Fruit fly (Drosophila melanogaster) whole organism, embryonic: ENCODE data around the gene CG44001.

Experiments
- Atf-2 ChIP-seq: fragments of 200-800 bp; sonication (Bioruptor generic); optimal IDR thresholded peaks from 2 replicates; lab custom pipeline; 2016; ENCODE audit warnings: missing biosample characterization, missing genetic modification characterization
- Blimp-1 ChIP-seq: fragments of 200-800 bp; sonication (Bioruptor generic); optimal IDR thresholded peaks from 3 replicates; lab custom pipeline; 2018; ENCODE audit warnings: missing biosample characterization, missing genetic modification characterization, mild to moderate bottlenecking, moderate library complexity, missing genetic modification reagents
- C15 ChIP-seq: fragments of 200-800 bp; sonication (Bioruptor generic); IDR thresholded peaks from 3 replicates; pipeline ENCODE4 v1.3.6; 2022; ENCODE audit warnings: missing biosample characterization, missing genetic modification characterization
- CG10366 ChIP-seq: fragments of 200-800 bp; sonication (Bioruptor generic); IDR thresholded peaks from 2 replicates; pipeline ENCODE4 v1.3.6; 2022; ENCODE audit warnings: missing biosample characterization, missing genetic modification characterization
- CG10654 ChIP-seq: fragments of 200-800 bp; sonication (Bioruptor generic); optimal IDR thresholded peaks from 2 replicates; lab custom pipeline; 2016; ENCODE audit warnings: missing biosample characterization, missing genetic modification characterization
- CG10979 ChIP-seq: fragments of 200-800 bp; sonication (Bioruptor generic); optimal IDR thresholded peaks from 2 replicates; lab custom pipeline; 2018; ENCODE audit warnings: missing biosample characterization, mild to moderate bottlenecking, missing genetic modification characterization, moderate library complexity
- CG11695 ChIP-seq: fragments of 200-800 bp; sonication (Bioruptor generic); IDR thresholded peaks from 3 replicates; pipeline ENCODE4 v1.3.6; 2022; ENCODE audit warnings: missing biosample characterization, missing genetic modification characterization
- CG13424 ChIP-seq: fragments of 200-800 bp; sonication (Bioruptor generic); optimal IDR thresholded peaks from 2 replicates; lab custom pipeline; 2019; ENCODE audit warnings: missing biosample characterization, mild to moderate bottlenecking, missing genetic modification characterization, moderate library complexity
- CG15696 ChIP-seq: fragments of 200-800 bp; sonication (Bioruptor generic); optimal IDR thresholded peaks from 2 replicates; lab custom pipeline; 2019; ENCODE audit warnings: missing biosample characterization, mild to moderate bottlenecking, missing genetic modification characterization, moderate library complexity
- CG18262 ChIP-seq: fragments of 200-800 bp; optimal IDR thresholded peaks from 3 replicates; lab custom pipeline; 2019; ENCODE audit warnings: missing biosample characterization, mild to moderate bottlenecking, missing genetic modification characterization, moderate library complexity
- CG2889 ChIP-seq: fragments of 200-800 bp; sonication (Bioruptor generic); IDR thresholded peaks from 3 replicates; pipeline ENCODE4 v1.3.6; 2022; ENCODE audit warnings: missing biosample characterization, missing genetic modification characterization
- CG3847 ChIP-seq: fragments of 200-800 bp; sonication (Bioruptor generic); IDR thresholded peaks from 2 replicates; pipeline ENCODE4 v1.3.6; 2022; ENCODE audit warnings: missing biosample characterization, missing genetic modification characterization
- CG4820 ChIP-seq: fragments of 200-800 bp; sonication (Bioruptor generic); optimal IDR thresholded peaks from 3 replicates; lab custom pipeline; 2016; ENCODE audit warnings: missing biosample characterization, missing genetic modification characterization
- CG5953 ChIP-seq: fragments of 200-800 bp; sonication (Bioruptor generic); IDR thresholded peaks from 2 replicates; pipeline ENCODE4 v1.3.6; 2022; ENCODE audit warnings: missing biosample characterization, missing genetic modification characterization
- CG6689 ChIP-seq: fragments of 200-800 bp; sonication (Bioruptor generic); IDR thresholded peaks from 2 replicates; pipeline ENCODE4 v1.3.6; 2022; ENCODE audit warnings: missing biosample characterization, missing genetic modification characterization
- CG6813 ChIP-seq: fragments of 200-800 bp; sonication (Bioruptor generic); optimal IDR thresholded peaks from 2 replicates; lab custom pipeline; 2017; ENCODE audit warnings: missing biosample characterization, missing genetic modification characterization, mild to moderate bottlenecking, moderate library complexity, missing genetic modification reagents
- CG7357 ChIP-seq: fragments of 200-800 bp; sonication (Bioruptor generic); IDR thresholded peaks from 3 replicates; pipeline ENCODE4 v1.3.6; 2022; ENCODE audit warnings: missing biosample characterization, missing genetic modification characterization
- CG7372 ChIP-seq: fragments of 200-800 bp; sonication (Bioruptor generic); IDR thresholded peaks from 2 replicates; pipeline ENCODE4 v1.3.6; 2022; ENCODE audit warnings: missing biosample characterization, missing genetic modification characterization
- CG8359 ChIP-seq: fragments of 200-800 bp; sonication (Bioruptor generic); optimal IDR thresholded peaks from 2 replicates; lab custom pipeline; 2017; ENCODE audit warnings: missing biosample characterization, mild to moderate bottlenecking, missing genetic modification characterization, borderline replicate concordance
- D19B ChIP-seq: fragments of 200-800 bp; sonication (Bioruptor generic); optimal IDR thresholded peaks from 2 replicates; lab custom pipeline; 2017; ENCODE audit warnings: missing biosample characterization, mild to moderate bottlenecking, missing genetic modification characterization
- Drgx ChIP-seq: fragments of 200-800 bp; sonication (Bioruptor generic); IDR thresholded peaks from 2 replicates; pipeline ENCODE4 v1.3.6; 2022; ENCODE audit warnings: missing biosample characterization, missing genetic modification characterization
- GATAe ChIP-seq: fragments of 200-800 bp; sonication (Bioruptor generic); conservative IDR thresholded peaks from 2 replicates; pipeline ENCODE4 v1.3.6; 2022; ENCODE audit warnings: missing biosample characterization, missing genetic modification characterization
- Hmx ChIP-seq: fragments of 200-800 bp; sonication (Bioruptor generic); optimal IDR thresholded peaks from 2 replicates; lab custom pipeline; 2016; ENCODE audit warnings: missing biosample characterization, missing genetic modification characterization
- Hr51 ChIP-seq, 2 experiments: fragments of 200-800 bp; sonication (Bioruptor generic); optimal IDR thresholded peaks; 2 replicates in 1 of 2; 3 replicates in 1 of 2; lab custom pipeline; 2016 to 2018; ENCODE audit warnings: missing biosample characterization in 2 of 2, missing genetic modification characterization in 2 of 2, mild to moderate bottlenecking in 1 of 2, moderate library complexity in 1 of 2
- Jarid2 ChIP-seq: fragments of 200-800 bp; sonication (Bioruptor generic); optimal IDR thresholded peaks from 3 replicates; lab custom pipeline; 2017; ENCODE audit warnings: mild to moderate bottlenecking, missing biosample characterization, missing genetic modification reagents, missing genetic modification characterization
- Lim3 ChIP-seq: fragments of 200-800 bp; sonication (Bioruptor generic); IDR thresholded peaks from 2 replicates; pipeline ENCODE4 v1.3.6; 2022; ENCODE audit warnings: missing biosample characterization, missing genetic modification characterization
- Max ChIP-seq: fragments of 200-800 bp; sonication (Bioruptor generic); optimal IDR thresholded peaks from 2 replicates; lab custom pipeline; 2016; ENCODE audit warnings: missing biosample characterization, mild to moderate bottlenecking, missing genetic modification characterization
- Myb ChIP-seq: fragments of 200-800 bp; sonication (Bioruptor generic); optimal IDR thresholded peaks from 2 replicates; lab custom pipeline; 2016; ENCODE audit warnings: missing biosample characterization, missing genetic modification characterization
- NK7.1 ChIP-seq: fragments of 200-800 bp; sonication (Bioruptor generic); optimal IDR thresholded peaks from 3 replicates; lab custom pipeline; 2016; ENCODE audit warnings: missing biosample characterization, missing genetic modification characterization
- Nf-YA ChIP-seq: fragments of 200-800 bp; sonication (Bioruptor generic); IDR thresholded peaks from 2 replicates; pipeline ENCODE4 v1.3.6; 2022; ENCODE audit warnings: missing biosample characterization, missing genetic modification characterization
- Oaz ChIP-seq: fragments of 200-800 bp; sonication (Bioruptor generic); IDR thresholded peaks from 2 replicates; pipeline ENCODE4 v1.3.6; 2022; ENCODE audit warnings: missing biosample characterization, missing genetic modification characterization
- Rfx ChIP-seq: fragments of 200-800 bp; sonication (Bioruptor generic); IDR thresholded peaks from 2 replicates; pipeline ENCODE4 v1.3.6; 2022; ENCODE audit warnings: missing biosample characterization, missing genetic modification characterization
- Sin3A ChIP-seq: fragments of >200 bp; optimal IDR thresholded peaks from 2 replicates; lab custom pipeline; 2018
- ab ChIP-seq: fragments of 200-800 bp; sonication (Bioruptor generic); optimal IDR thresholded peaks from 2 replicates; lab custom pipeline; 2016; ENCODE audit warnings: missing biosample characterization, missing genetic modification characterization
- amos ChIP-seq: fragments of 200-800 bp; sonication (Bioruptor generic); IDR thresholded peaks from 2 replicates; pipeline ENCODE4 v1.3.6; 2022; ENCODE audit warnings: missing biosample characterization, missing genetic modification characterization; ENCODE audit not compliant: partially characterized antibody
- bbx ChIP-seq: fragments of 200-800 bp; sonication (Bioruptor generic); IDR thresholded peaks from 2 replicates; pipeline ENCODE4 v1.3.6; 2022; ENCODE audit warnings: missing biosample characterization, missing genetic modification characterization; ENCODE audit not compliant: partially characterized antibody
- bowl ChIP-seq: fragments of 200-800 bp; sonication (Bioruptor generic); IDR thresholded peaks from 2 replicates; pipeline ENCODE4 v1.3.6; 2022; ENCODE audit warnings: missing biosample characterization, missing genetic modification characterization
- chif ChIP-seq, 2 experiments: fragments of 200-800 bp; sonication (Bioruptor generic); optimal IDR thresholded peaks; 3 replicates each; lab custom pipeline; 2016; ENCODE audit warnings: missing biosample characterization in 2 of 2, missing genetic modification characterization in 2 of 2
- corto ChIP-seq: fragments of 200-800 bp; sonication (Bioruptor generic); optimal IDR thresholded peaks from 2 replicates; lab custom pipeline; 2016; ENCODE audit warnings: missing biosample characterization, mild to moderate bottlenecking, missing genetic modification characterization, moderate library complexity
- dmrt99B ChIP-seq: fragments of 200-800 bp; sonication (Bioruptor generic); optimal IDR thresholded peaks from 2 replicates; lab custom pipeline; 2018; ENCODE audit warnings: missing biosample characterization, mild to moderate bottlenecking, missing genetic modification characterization, moderate library complexity
- eyg ChIP-seq: fragments of 200-800 bp; sonication (Bioruptor generic); optimal IDR thresholded peaks from 3 replicates; lab custom pipeline; 2016; ENCODE audit warnings: missing biosample characterization, missing genetic modification characterization
- grau ChIP-seq: fragments of 200-800 bp; optimal IDR thresholded peaks from 3 replicates; lab custom pipeline; 2019; ENCODE audit warnings: missing biosample characterization, mild to moderate bottlenecking, missing genetic modification characterization, moderate library complexity
- hkb ChIP-seq, 2 experiments: fragments of 200-800 bp in 1 of 2; fragments of >200 bp in 1 of 2; sonication (Bioruptor generic) in 1 of 2; IDR thresholded peaks in 1 of 2; optimal IDR thresholded peaks in 1 of 2; 2 replicates each; pipeline versions ENCODE4 v1.3.6 to Lab custom; 2017 to 2022; ENCODE audit warnings: missing biosample characterization in 1 of 2, missing genetic modification characterization in 1 of 2
- luna ChIP-seq: fragments of 200-800 bp; sonication (Bioruptor generic); optimal IDR thresholded peaks from 2 replicates; lab custom pipeline; 2016; ENCODE audit warnings: missing biosample characterization, missing genetic modification characterization
- pb ChIP-seq: fragments of 200-800 bp; sonication (Bioruptor generic); optimal IDR thresholded peaks from 3 replicates; lab custom pipeline; 2016; ENCODE audit warnings: missing biosample characterization, missing genetic modification characterization
- pnt ChIP-seq: fragments of 200-800 bp; sonication (Bioruptor generic); optimal IDR thresholded peaks from 3 replicates; lab custom pipeline; 2016; ENCODE audit warnings: missing biosample characterization, missing genetic modification characterization
- ro ChIP-seq: fragments of 200-800 bp; sonication (Bioruptor generic); IDR thresholded peaks from 2 replicates; pipeline ENCODE4 v1.3.6; 2022; ENCODE audit warnings: missing biosample characterization, missing genetic modification characterization
- sisA ChIP-seq: fragments of 200-800 bp; sonication (Bioruptor generic); IDR thresholded peaks from 2 replicates; pipeline ENCODE4 v1.3.6; 2022; ENCODE audit warnings: missing biosample characterization, missing genetic modification characterization
- unc-4 ChIP-seq: fragments of 200-800 bp; sonication (Bioruptor generic); IDR thresholded peaks from 2 replicates; pipeline ENCODE4 v1.3.6; 2022; ENCODE audit warnings: missing biosample characterization, missing genetic modification characterization; ENCODE audit not compliant: partially characterized antibody

CG44001 gene

DNA sequence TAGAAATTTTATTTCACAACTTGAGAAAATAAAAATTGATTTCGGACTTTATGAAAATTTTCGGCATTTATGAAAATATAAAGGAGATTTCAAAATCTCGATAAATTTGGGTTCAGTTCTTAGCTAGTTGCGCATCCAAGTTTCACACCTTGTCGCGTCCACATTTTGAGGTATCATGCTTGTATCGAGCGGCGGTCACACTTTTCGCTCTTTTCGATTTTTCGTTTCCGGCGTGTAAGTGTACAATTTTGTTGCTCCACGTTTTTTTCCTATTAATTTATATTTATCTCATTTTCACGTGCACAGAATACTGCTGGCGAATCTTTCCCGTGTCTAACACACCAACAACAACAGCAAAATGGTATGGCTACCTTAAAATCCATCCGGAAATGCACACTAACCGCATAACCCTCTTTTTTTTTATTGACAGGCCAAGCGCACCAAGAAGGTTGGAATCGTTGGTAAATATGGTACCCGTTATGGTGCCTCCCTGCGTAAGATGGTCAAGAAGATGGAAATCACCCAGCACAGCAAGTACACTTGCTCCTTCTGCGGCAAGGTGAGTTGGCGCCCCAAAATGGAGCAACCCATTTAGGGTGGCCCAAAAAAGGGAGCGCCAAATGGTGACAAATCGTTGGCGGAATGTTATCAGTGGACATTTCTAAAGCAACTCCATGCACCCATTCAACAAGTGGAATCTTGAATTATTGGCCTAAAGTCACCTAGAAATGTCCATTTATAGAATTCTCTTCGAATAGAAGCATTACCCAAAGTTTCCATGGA is 27.9 kb downstream of the CG44001 start, which contains the start of gene RpL37A (continued):
- TF ChIP-seq C15 (GFP tag; lab: Robert Waterston, UW) (peak; percentile 59; the same call in 1 of the 3 replicates), CG4820 (GFP tag; lab: Kevin White, UChicago) (peak; percentile 53), unc-4 (GFP tag; lab: Robert Waterston, UW) (peak; percentile 32; the same call in 1 of the 2 replicates), Hr51 (GFP tag; optimal IDR thresholded peaks at IDR 0.05; lab: Kevin White, UChicago) (peak; percentile 58 to 81), Blimp-1 (GFP tag; lab: Kevin White, UChicago) (no peak), CG10979 (tag; lab: Kevin White, UChicago) (peak; percentile 69), Max (GFP tag; lab: Kevin White, UChicago) (peak; percentile 86), bowl (GFP tag; lab: Robert Waterston, UW) (no peak), Drgx (GFP tag; lab: Robert Waterston, UW) (no peak), bbx (GFP tag; lab: Robert Waterston, UW) (peak; percentile 61; the same call in 1 of the 2 replicates), CG15696 (peak; percentile 28), CG18262 (peak; percentile 69), ab (GFP tag; lab: Kevin White, UChicago) (no peak), Atf-2 (GFP tag; lab: Kevin White, UChicago) (peak; percentile 63), dmrt99B (tag; lab: Kevin White, UChicago) (peak; percentile 63), ro (GFP tag; lab: Robert Waterston, UW) (no peak), Oaz (GFP tag; lab: Robert Waterston, UW) (peak; percentile 25; the same call in 1 of the 2 replicates), amos (GFP tag; lab: Robert Waterston, UW) (peak; percentile 48), hkb (optimal IDR thresholded peaks at IDR 0.05; lab: Kevin White, UChicago) (peak; percentile 26), hkb (GFP tag; IDR thresholded peaks at IDR 0.05; lab: Robert Waterston, UW) (peak; percentile 82), CG11695 (GFP tag; lab: Robert Waterston, UW) (peak; percentile 68), Lim3 (GFP tag; lab: Robert Waterston, UW) (no peak), GATAe (GFP tag; lab: Robert Waterston, UW) (no peak), Myb (GFP tag; lab: Kevin White, UChicago) (peak; percentile 81), Sin3A (lab: Kevin White, UChicago) (peak; percentile 33), CG13424 (tag; lab: Kevin White, UChicago) (peak; percentile 28), CG3847 (GFP tag; lab: Robert Waterston, UW) (peak; percentile 77), pb (GFP tag; lab: Kevin White, UChicago) (peak; percentile 79), pnt (GFP tag; lab: Kevin White, UChicago) (no peak), chif (GFP tag; optimal IDR thresholded peaks at IDR 0.05; lab: Kevin White, UChicago) (peak; percentile 3 to 64), corto (GFP tag; lab: Kevin White, UChicago) (peak; percentile 7), CG6813 (GFP tag; lab: Kevin White, UChicago) (peak; percentile 87), Nf-YA (peak; percentile 60), Hmx (peak; percentile 13), NK7.1 (peak; percentile 67), CG2889 (GFP tag; lab: Robert Waterston, UW) (no peak), Rfx (GFP tag; lab: Robert Waterston, UW) (peak; percentile 87), CG8359 (peak; percentile 66), CG5953 (GFP tag; lab: Robert Waterston, UW) (peak; percentile 69), CG7372 (GFP tag; lab: Robert Waterston, UW) (peak; percentile 82), grau (peak; percentile 73), CG10654 (GFP tag; lab: Kevin White, UChicago) (peak; percentile 76), eyg (GFP tag; lab: Kevin White, UChicago) (peak; percentile 83), CG6689 (peak; percentile 50), D19B (GFP tag; lab: Kevin White, UChicago) (peak; percentile 64), sisA (GFP tag; lab: Robert Waterston, UW) (no peak), CG10366 (GFP tag; lab: Robert Waterston, UW) (peak; percentile 74), CG7357 (GFP tag; lab: Robert Waterston, UW) (no peak), Jarid2 (peak; percentile 80), luna (peak; percentile 85)
